Fruit fly (Drosophila melanogaster) whole organism, wandering third instar larva: ENCODE measurements around the gene CG43155.
A peak's percentile ranks its signal among the peaks of the same experiment; 100 is the strongest.

ENCODE experiments used
- Abd-B ChIP-seq: fragments of >200 bp; optimal IDR thresholded peaks from 2 replicates; lab custom pipeline; 2017; ENCODE audit warnings: missing biosample characterization, missing genetic modification characterization
- CG32264 ChIP-seq: fragments of 200-800 bp; sonication (Bioruptor generic); optimal IDR thresholded peaks from 2 replicates; lab custom pipeline; 2016; ENCODE audit warnings: missing biosample characterization, missing genetic modification characterization
- CG9705 ChIP-seq: fragments of 200-800 bp; sonication (Bioruptor generic); optimal IDR thresholded peaks from 2 replicates; lab custom pipeline; 2018; ENCODE audit warnings: missing biosample characterization, mild to moderate bottlenecking, missing genetic modification characterization
- CrebA ChIP-seq: fragments of 200-800 bp; sonication (Bioruptor generic); optimal IDR thresholded peaks from 2 replicates; lab custom pipeline; 2016; ENCODE audit warnings: missing biosample characterization, mild to moderate bottlenecking, missing genetic modification characterization, borderline replicate concordance
- GATAd ChIP-seq: sonication (Bioruptor generic); optimal IDR thresholded peaks from 2 replicates; lab custom pipeline; 2016; ENCODE audit warnings: missing biosample characterization, missing genetic modification characterization
- HLH106 ChIP-seq: fragments of 200-800 bp; optimal IDR thresholded peaks from 3 replicates; lab custom pipeline; 2019; ENCODE audit warnings: missing biosample characterization, mild to moderate bottlenecking, missing genetic modification characterization, moderate library complexity
- Hnf4 ChIP-seq: fragments of 200-800 bp; sonication (Bioruptor generic); optimal IDR thresholded peaks from 2 replicates; lab custom pipeline; 2016; ENCODE audit warnings: missing biosample characterization, mild to moderate bottlenecking, missing genetic modification characterization
- Hr78 ChIP-seq: fragments of >200 bp; optimal IDR thresholded peaks from 2 replicates; lab custom pipeline; 2017; ENCODE audit warnings: missing biosample characterization, missing genetic modification characterization
- Hr83 ChIP-seq: fragments of 200-300 bp; sonication (Bioruptor generic); optimal IDR thresholded peaks from 2 replicates; lab custom pipeline; 2016; ENCODE audit warnings: missing biosample characterization, mild to moderate bottlenecking, missing genetic modification characterization, moderate library complexity; ENCODE audit not compliant: poor library complexity, severe bottlenecking
- Mio ChIP-seq: sonication (Bioruptor generic); optimal IDR thresholded peaks from 2 replicates; lab custom pipeline; 2016; ENCODE audit warnings: missing biosample characterization, missing genetic modification characterization
- OdsH ChIP-seq: fragments of 200-800 bp; sonication (Bioruptor generic); optimal IDR thresholded peaks from 2 replicates; lab custom pipeline; 2016; ENCODE audit warnings: missing biosample characterization, mild to moderate bottlenecking, missing genetic modification characterization
- Rel ChIP-seq, 2 experiments: fragments of 200-800 bp; sonication (Bioruptor generic) in 1 of 2; optimal IDR thresholded peaks; 2 replicates in 1 of 2; 3 replicates in 1 of 2; lab custom pipeline; 2016 to 2019; ENCODE audit warnings: mild to moderate bottlenecking in 2 of 2, missing biosample characterization in 2 of 2, missing genetic modification characterization in 2 of 2, moderate library complexity in 1 of 2
- Sp1 ChIP-seq: fragments of 200-800 bp; sonication (Bioruptor generic); optimal IDR thresholded peaks from 3 replicates; lab custom pipeline; 2019; ENCODE audit warnings: missing biosample characterization, mild to moderate bottlenecking, missing genetic modification characterization, moderate library complexity
- Vsx2 ChIP-seq: fragments of 200-300, 225-300 bp; sonication (Bioruptor generic); optimal IDR thresholded peaks from 2 replicates; lab custom pipeline; 2018; ENCODE audit warnings: missing biosample characterization, missing genetic modification characterization; ENCODE audit not compliant: partially characterized antibody
- br ChIP-seq: fragments of 200-800 bp; sonication (Bioruptor generic); optimal IDR thresholded peaks from 2 replicates; lab custom pipeline; 2016; ENCODE audit warnings: missing biosample characterization, missing genetic modification characterization
- brk ChIP-seq: fragments of 200-800 bp; sonication (Bioruptor generic); optimal IDR thresholded peaks from 2 replicates; lab custom pipeline; 2016; ENCODE audit warnings: missing biosample characterization, mild to moderate bottlenecking, missing genetic modification characterization
- dl ChIP-seq, 2 experiments: fragments of 175-275, 200-275 bp in 1 of 2; fragments of 200-275 bp in 1 of 2; sonication (Bioruptor generic); optimal IDR thresholded peaks; lab custom pipeline; 2018; ENCODE audit warnings: mild to moderate bottlenecking in 2 of 2, missing biosample characterization in 2 of 2, missing genetic modification characterization in 2 of 2, moderate library complexity in 2 of 2; ENCODE audit not compliant: partially characterized antibody in 2 of 2, insufficient read depth in 1 of 2
- dmrt93B ChIP-seq: fragments of 200-800 bp; sonication (Bioruptor generic); optimal IDR thresholded peaks from 2 replicates; lab custom pipeline; 2018; ENCODE audit warnings: missing biosample characterization, mild to moderate bottlenecking, missing genetic modification characterization
- dsf ChIP-seq: sonication (Bioruptor generic); optimal IDR thresholded peaks from 2 replicates; lab custom pipeline; 2016; ENCODE audit warnings: missing biosample characterization, missing genetic modification characterization, borderline replicate concordance
- ey ChIP-seq: fragments of 200-800 bp; sonication (Bioruptor generic); optimal IDR thresholded peaks from 2 replicates; lab custom pipeline; 2016; ENCODE audit warnings: missing biosample characterization, missing genetic modification characterization
- foxo ChIP-seq, 2 experiments: fragments of 200-800 bp; sonication (Bioruptor generic); optimal IDR thresholded peaks; 2 replicates in 1 of 2; 3 replicates in 1 of 2; lab custom pipeline; 2016 to 2017; ENCODE audit warnings: missing biosample characterization in 2 of 2, missing genetic modification characterization in 2 of 2
- fru ChIP-seq: fragments of 200-800 bp; sonication (Bioruptor generic); optimal IDR thresholded peaks from 3 replicates; lab custom pipeline; 2016; ENCODE audit warnings: missing biosample characterization, mild to moderate bottlenecking, missing genetic modification characterization
- h ChIP-seq: fragments of 200-800 bp; sonication (Bioruptor generic); optimal IDR thresholded peaks from 3 replicates; lab custom pipeline; 2016; ENCODE audit warnings: missing biosample characterization, mild to moderate bottlenecking, missing genetic modification characterization
- lola ChIP-seq: fragments of >200 bp; optimal IDR thresholded peaks from 2 replicates; lab custom pipeline; 2017; ENCODE audit warnings: missing biosample characterization, missing genetic modification characterization
- psq ChIP-seq: fragments of 200-800 bp; sonication (Bioruptor generic); optimal IDR thresholded peaks from 3 replicates; lab custom pipeline; 2017; ENCODE audit warnings: missing biosample characterization, mild to moderate bottlenecking, missing genetic modification characterization, moderate library complexity
- rgr ChIP-seq: fragments of 200-800 bp; sonication (Bioruptor generic); optimal IDR thresholded peaks from 3 replicates; lab custom pipeline; 2016; ENCODE audit warnings: missing biosample characterization, mild to moderate bottlenecking, missing genetic modification characterization
- sv ChIP-seq: fragments of 200-800 bp; sonication (Bioruptor generic); optimal IDR thresholded peaks from 3 replicates; lab custom pipeline; 2016; ENCODE audit warnings: missing biosample characterization, missing genetic modification characterization
- tai ChIP-seq: sonication (Bioruptor generic); optimal IDR thresholded peaks from 2 replicates; lab custom pipeline; 2016; ENCODE audit warnings: missing biosample characterization, missing genetic modification characterization
- usp ChIP-seq: fragments of >200 bp; optimal IDR thresholded peaks from 2 replicates; lab custom pipeline; 2017; ENCODE audit warnings: missing biosample characterization, missing genetic modification characterization
- woc ChIP-seq: sonication (Bioruptor generic); optimal IDR thresholded peaks from 2 replicates; lab custom pipeline; 2016; ENCODE audit warnings: missing biosample characterization, mild to moderate bottlenecking, missing genetic modification characterization

CG43155 gene

DNA sequence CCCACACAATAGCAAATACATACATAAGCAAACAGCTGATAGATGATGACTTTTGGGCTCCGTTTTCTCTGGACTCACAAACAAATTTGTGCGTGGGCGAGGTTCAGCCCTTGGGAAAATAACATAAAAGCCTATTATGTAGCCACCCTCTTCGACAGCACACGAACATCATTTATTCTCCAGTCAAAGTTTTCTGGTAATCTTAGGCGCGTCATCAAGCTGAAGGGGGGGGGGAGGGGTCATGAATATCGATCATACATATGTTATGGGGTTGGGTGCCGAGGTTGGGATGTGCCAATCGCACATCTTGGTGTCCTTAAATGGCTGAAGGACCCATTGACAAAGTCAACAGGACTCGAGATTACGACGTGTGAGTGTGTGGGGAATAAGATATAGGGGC is 38.6 kb downstream of the CG43155 start:
- TF ChIP-seq woc (GFP tag; lab: Kevin White, UChicago) (no peak), Hnf4 (GFP tag; lab: Kevin White, UChicago) (no peak), dmrt93B (GFP tag; lab: Kevin White, UChicago) (no peak), dl (GFP tag; optimal IDR thresholded peaks at IDR 0.05; lab: Kevin White, UChicago; ENCODE audit: insufficient read depth in 1 of 2, partially characterized antibody in 2 of 2) (no peak), ey (GFP tag; lab: Kevin White, UChicago) (no peak), dsf (GFP tag; lab: Kevin White, UChicago) (no peak), brk (no peak), CG9705 (GFP tag; lab: Kevin White, UChicago) (no peak), usp (GFP tag; lab: Kevin White, UChicago) (no peak), Hr83 (no peak), Sp1 (GFP tag; lab: Kevin White, UChicago) (no peak), rgr (no peak), HLH106 (tag; lab: Kevin White, UChicago) (no peak), br (no peak)

DNA sequence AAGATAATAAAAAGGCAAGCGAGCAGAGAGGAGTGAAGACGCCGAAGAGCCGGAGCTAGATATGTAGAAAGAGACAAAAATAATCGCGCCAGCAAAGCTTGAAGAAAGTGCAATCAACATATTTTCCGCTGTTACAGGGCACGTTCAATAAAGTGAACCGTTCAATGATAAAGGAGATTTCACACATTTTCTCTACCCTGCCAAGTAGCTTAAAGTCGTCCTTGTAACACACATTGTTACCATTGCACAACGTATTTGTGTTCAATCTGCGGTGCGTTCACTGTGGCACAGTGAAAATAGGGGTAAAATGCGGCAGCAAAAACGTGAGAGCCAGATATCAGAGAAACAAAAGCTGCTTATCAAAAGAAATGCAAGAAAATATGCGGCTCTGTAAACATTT is 39.9 kb downstream of the CG43155 start:
- TF ChIP-seq HLH106 (tag; lab: Kevin White, UChicago) (peak; percentile 65), tai (GFP tag; lab: Kevin White, UChicago) (peak; percentile 47), lola (no peak), Sp1 (GFP tag; lab: Kevin White, UChicago) (peak; percentile 54), woc (GFP tag; lab: Kevin White, UChicago) (peak; percentile 58), Rel (GFP tag; optimal IDR thresholded peaks at IDR 0.05; lab: Kevin White, UChicago) (no peak), Rel (tag; optimal IDR thresholded peaks at IDR 0.05; lab: Kevin White, UChicago) (peak; percentile 25), dsf (GFP tag; lab: Kevin White, UChicago) (no peak), Hr78 (GFP tag; lab: Kevin White, UChicago) (no peak), Hr83 (peak; percentile 66), CG32264 (GFP tag; lab: Kevin White, UChicago) (peak; percentile 42), Hnf4 (GFP tag; lab: Kevin White, UChicago) (peak; percentile 76), CG9705 (GFP tag; lab: Kevin White, UChicago) (no peak), sv (GFP tag; lab: Kevin White, UChicago) (no peak), br (peak; percentile 65), dmrt93B (GFP tag; lab: Kevin White, UChicago) (peak; percentile 51), rgr (peak; percentile 65), psq (GFP tag; lab: Kevin White, UChicago) (peak; percentile 59), Mio (GFP tag; lab: Kevin White, UChicago) (peak; percentile 28), OdsH (GFP tag; lab: Kevin White, UChicago) (peak; percentile 42), fru (GFP tag; lab: Kevin White, UChicago) (peak; percentile 79), Abd-B (GFP tag; lab: Kevin White, UChicago) (no peak), dl (GFP tag; optimal IDR thresholded peaks at IDR 0.05; lab: Kevin White, UChicago; ENCODE audit: insufficient read depth in 1 of 2, partially characterized antibody in 2 of 2) (no peak), CrebA (GFP tag; lab: Kevin White, UChicago) (no peak), h (GFP tag; lab: Kevin White, UChicago) (peak; percentile 78), ey (GFP tag; lab: Kevin White, UChicago) (peak; percentile 77), foxo (GFP tag; optimal IDR thresholded peaks at IDR 0.05; lab: Kevin White, UChicago) (peak in 1 of 2 experiments; percentile 82), GATAd (GFP tag; lab: Kevin White, UChicago) (no peak), Vsx2 (no peak)

DNA sequence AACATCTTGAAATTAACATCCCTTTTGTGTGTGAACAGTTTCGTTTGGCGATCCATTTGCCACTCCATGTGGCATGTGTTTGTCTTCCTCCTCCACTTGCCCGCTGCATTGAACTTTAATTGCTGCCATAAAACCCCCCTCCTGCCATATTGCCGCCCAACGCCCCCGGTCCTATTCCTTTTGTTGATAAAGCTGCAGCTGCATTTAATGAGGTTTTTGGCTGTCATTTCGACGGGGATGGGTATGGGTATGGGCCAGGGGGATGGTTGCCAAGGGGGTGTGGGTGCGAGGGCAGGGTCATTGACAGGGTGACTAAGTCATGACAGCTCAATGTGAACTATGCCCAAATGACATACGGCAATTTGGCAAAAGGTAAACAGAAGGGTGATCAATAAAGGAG is 40.7 kb downstream of the CG43155 start:
- TF ChIP-seq dmrt93B (GFP tag; lab: Kevin White, UChicago) (no peak), Rel (GFP tag; optimal IDR thresholded peaks at IDR 0.05; lab: Kevin White, UChicago) (no peak), Rel (tag; optimal IDR thresholded peaks at IDR 0.05; lab: Kevin White, UChicago) (peak; percentile 13)

DNA sequence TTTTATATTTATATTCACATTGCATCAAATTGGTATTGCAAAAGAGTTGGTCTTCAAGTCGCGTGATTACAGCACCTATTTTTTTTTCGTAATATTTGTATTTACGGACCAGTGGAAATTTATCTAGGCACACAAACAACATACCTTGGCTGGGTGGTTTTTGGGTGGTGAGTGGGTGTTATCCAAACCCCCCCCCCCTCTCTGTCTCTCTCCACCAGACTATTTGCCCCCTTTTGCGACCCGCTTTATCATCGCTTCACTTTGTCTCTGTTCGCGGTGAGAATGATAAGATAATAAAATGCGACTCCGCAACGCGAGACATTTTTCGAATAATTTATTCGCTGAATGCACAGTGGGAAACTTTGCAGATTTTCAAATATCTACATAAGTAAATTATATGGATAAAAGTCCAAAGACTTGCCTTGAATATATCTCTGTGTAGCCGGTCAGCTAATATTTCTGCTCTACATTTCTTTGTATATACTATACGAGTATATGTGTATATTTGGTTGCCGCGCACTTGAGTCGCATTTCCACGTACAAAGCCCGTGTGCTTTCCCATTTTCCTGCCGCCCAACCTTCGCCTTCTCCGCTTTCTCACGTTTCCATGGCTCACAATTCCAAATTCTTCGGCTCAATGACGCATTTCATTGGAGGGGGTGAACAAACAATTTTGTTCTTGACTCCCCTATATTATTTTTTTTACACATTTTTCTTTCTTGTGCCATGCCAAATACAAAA is 41.8 kb downstream of the CG43155 start:
- no peak for TF ChIP-seq Rel (GFP tag; optimal IDR thresholded peaks at IDR 0.05; lab: Kevin White, UChicago)
- peak; percentile 88 for TF ChIP-seq Rel (tag; optimal IDR thresholded peaks at IDR 0.05; lab: Kevin White, UChicago)
- TF ChIP-seq foxo (GFP tag; optimal IDR thresholded peaks at IDR 0.05; lab: Kevin White, UChicago), result peak in 1 of 2 experiments; percentile 30
- TF ChIP-seq psq (GFP tag; lab: Kevin White, UChicago), result peak; percentile 13
- no peak for TF ChIP-seq Mio (GFP tag; lab: Kevin White, UChicago)
- TF ChIP-seq sv (GFP tag; lab: Kevin White, UChicago), result no peak
- TF ChIP-seq brk, result no peak
- TF ChIP-seq HLH106 (tag; lab: Kevin White, UChicago), result peak; percentile 16
- TF ChIP-seq rgr, result peak; percentile 7
- peak; percentile 37 for TF ChIP-seq h (GFP tag; lab: Kevin White, UChicago)
- TF ChIP-seq fru (GFP tag; lab: Kevin White, UChicago), result peak; percentile 18
- TF ChIP-seq, all 38 proteins: peak for 7
